Fruit fly (Drosophila melanogaster): ENCODE data around the gene Cyp12e1.

The Cyp12e1 gene

DNA sequence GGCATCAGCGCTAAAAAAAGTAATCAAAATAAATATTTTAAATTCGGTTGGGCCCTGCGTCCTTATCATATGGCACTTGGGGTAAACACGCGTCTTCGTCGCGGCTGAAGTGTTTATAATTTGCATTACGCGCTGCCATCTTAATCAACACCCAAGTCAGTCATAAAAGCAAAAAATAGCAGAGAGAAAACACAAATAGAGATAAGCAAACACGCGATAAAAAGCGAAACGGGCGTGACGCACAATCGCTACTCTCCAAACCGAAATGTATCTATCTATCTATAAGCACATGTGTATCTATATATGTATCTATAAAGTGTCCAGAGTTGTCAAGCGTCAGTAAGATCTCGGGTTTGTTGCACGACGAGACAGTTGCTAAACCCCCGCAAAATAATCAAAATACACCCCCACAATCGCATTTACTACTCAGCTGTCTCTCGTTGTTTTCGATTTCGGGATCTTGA, 43.6 kb upstream of the Cyp12e1 start (continued):
- TF ChIP-seq Rfx (GFP tag; IDR thresholded peaks at IDR 0.05) (peak; percentile 42; the same call in 1 of the 2 replicates), CG31365 (tag; optimal IDR thresholded peaks at IDR 0.05) (no peak), Mes4 (GFP tag; optimal IDR thresholded peaks at IDR 0.05) (no peak), Kr (GFP tag; optimal IDR thresholded peaks at IDR 0.05) (no peak), Dad (GFP tag; optimal IDR thresholded peaks at IDR 0.05) (no peak), Meics (GFP tag; optimal IDR thresholded peaks at IDR 0.05) (peak; percentile 26), Fer3 (tag; optimal IDR thresholded peaks at IDR 0.05) (peak; percentile 50), CG9215 (GFP tag; IDR thresholded peaks at IDR 0.05) (no peak), CG18011 (GFP tag; optimal IDR thresholded peaks at IDR 0.05) (no peak), Dip2 (GFP tag; IDR thresholded peaks at IDR 0.05) (no peak), CG13775 (GFP tag; optimal IDR thresholded peaks at IDR 0.05) (no peak), amos (GFP tag; IDR thresholded peaks at IDR 0.05; ENCODE audit: partially characterized antibody) (no peak), pzg (GFP tag; optimal IDR thresholded peaks at IDR 0.05) (no peak), nau (GFP tag; optimal IDR thresholded peaks at IDR 0.05) (no peak), Max (GFP tag; optimal IDR thresholded peaks at IDR 0.05) (peak; percentile 4), trem (tag; optimal IDR thresholded peaks at IDR 0.05) (no peak), Sox102F (GFP tag; optimal IDR thresholded peaks at IDR 0.05) (no peak), Hsf (GFP tag; optimal IDR thresholded peaks at IDR 0.05) (no peak), fu2 (GFP tag; optimal IDR thresholded peaks at IDR 0.05) (no peak), lab (GFP tag; optimal IDR thresholded peaks at IDR 0.05) (peak; percentile 73), Sox100B (GFP tag; optimal IDR thresholded peaks at IDR 0.05) (no peak), CG43689 (GFP tag; IDR thresholded peaks at IDR 0.05) (no peak), CG2875 (GFP tag; optimal IDR thresholded peaks at IDR 0.05) (no peak), tna (GFP tag; IDR thresholded peaks at IDR 0.05; ENCODE audit: partially characterized antibody) (no peak), Fer1 (GFP tag; optimal IDR thresholded peaks at IDR 0.05) (peak; percentile 42), repo (GFP tag; optimal IDR thresholded peaks at IDR 0.05) (no peak), kni (GFP tag; optimal IDR thresholded peaks at IDR 0.05) (no peak), Atf3 (GFP tag; optimal IDR thresholded peaks at IDR 0.05) (no peak), nom (GFP tag; optimal IDR thresholded peaks at IDR 0.05) (peak; percentile 35), CG8281 (tag; optimal IDR thresholded peaks at IDR 0.05) (peak; percentile 1), CG1024 (GFP tag; IDR thresholded peaks at IDR 0.05) (no peak), stwl (tag; optimal IDR thresholded peaks at IDR 0.05) (no peak), CG9932 (GFP tag; IDR thresholded peaks at IDR 0.05) (no peak), Abd-B (GFP tag; optimal IDR thresholded peaks at IDR 0.05) (no peak), CG7372 (GFP tag; IDR thresholded peaks at IDR 0.05) (no peak), D (optimal IDR thresholded peaks at IDR 0.05) (no peak), D (GFP tag; optimal IDR thresholded peaks at IDR 0.05) (no peak), NfI (GFP tag; optimal IDR thresholded peaks at IDR 0.05) (no peak), Hand (GFP tag; optimal IDR thresholded peaks at IDR 0.05) (peak; percentile 23), inv (GFP tag; IDR thresholded peaks at IDR 0.05; ENCODE audit: partially characterized antibody) (no peak), gsb-n (tag; optimal IDR thresholded peaks at IDR 0.05) (no peak), CG11456 (GFP tag; IDR thresholded peaks at IDR 0.05) (no peak), Scr (GFP tag; IDR thresholded peaks at IDR 0.05; ENCODE audit: partially characterized antibody) (no peak), CG17802 (tag; optimal IDR thresholded peaks at IDR 0.05) (no peak), Atf6 (GFP tag; IDR thresholded peaks at IDR 0.05) (peak; percentile 12; the same call in 1 of the 2 replicates), Gsc (GFP tag; IDR thresholded peaks at IDR 0.05) (no peak), pb (GFP tag; optimal IDR thresholded peaks at IDR 0.05) (no peak), disco-r (GFP tag; optimal IDR thresholded peaks at IDR 0.05) (no peak), CG4617 (GFP tag; optimal IDR thresholded peaks at IDR 0.05; ENCODE audit: borderline replicate concordance) (no peak), phol (tag; optimal IDR thresholded peaks at IDR 0.05) (no peak), D19A (tag; optimal IDR thresholded peaks at IDR 0.05) (no peak)

Measured in whole organism, embryonic.